Worm (Caenorhabditis elegans): ENCODE results near the gene gpa-11.

gpa-11 gene

ce11 chrII:4294189-4294588, 47.2 kb downstream of the gpa-11 start:
- TF ChIP-seq ceh-63 (GFP tag; optimal IDR thresholded peaks at IDR 0.05): no peak
- peak; percentile 24 for TF ChIP-seq blmp-1 (tag; optimal IDR thresholded peaks at IDR 0.05)
- TF ChIP-seq efl-1 (optimal IDR thresholded peaks at IDR 0.05): no peak
- peak in 1 of 2 experiments; percentile 80 for TF ChIP-seq efl-1 (GFP tag; optimal IDR thresholded peaks at IDR 0.05 in 1 of 2)
- TF ChIP-seq grh-1 (GFP tag; IDR thresholded peaks at IDR 0.05): no peak
- peak; percentile 20 for TF ChIP-seq lin-14 (GFP tag; optimal IDR thresholded peaks at IDR 0.05)

- TF ChIP-seq egl-27 (tag; optimal IDR thresholded peaks at IDR 0.05) (no peak), efl-1 (optimal IDR thresholded peaks at IDR 0.05) (no peak), efl-1 (GFP tag; optimal IDR thresholded peaks at IDR 0.05 in 1 of 2) (peak in 1 of 2 experiments; percentile 71)
These were observed 47.8 kb downstream of the gpa-11 start, which contains the start of gene rml-4 for ce11 chrII:4294801-4295200. TSS of gene rml-4 (plus strand) at chrII:4295101.

DNA sequence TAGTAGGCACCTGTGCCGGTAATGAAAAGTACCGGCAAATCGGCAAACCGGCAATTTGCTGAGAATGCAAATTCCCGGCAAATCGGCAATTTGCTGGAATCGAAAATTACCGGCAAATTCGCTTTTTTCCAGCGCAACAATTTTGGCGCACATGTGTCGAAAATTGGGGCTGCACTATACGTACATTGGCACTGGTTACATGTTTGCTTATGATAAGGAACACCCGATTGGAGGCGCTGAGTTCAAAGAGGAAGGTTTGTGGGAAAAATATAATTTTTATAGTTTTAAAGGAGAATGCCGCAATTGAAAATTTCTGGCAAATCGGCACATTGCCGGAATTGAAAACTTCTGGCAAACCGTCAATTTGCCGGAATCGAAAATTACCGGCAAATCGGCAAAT, 50.3 kb downstream of the gpa-11 start:
- TF ChIP-seq unc-86 (tag; optimal IDR thresholded peaks at IDR 0.05) (no peak), hlh-4 (tag; optimal IDR thresholded peaks at IDR 0.05) (no peak), dpl-1 (GFP tag; optimal IDR thresholded peaks at IDR 0.05) (no peak), elt-2 (tag; optimal IDR thresholded peaks at IDR 0.05) (peak; percentile 63)

- peak; percentile 97 for TF ChIP-seq C04F5.9 (tag; optimal IDR thresholded peaks at IDR 0.05)
- peak; percentile 85 for TF ChIP-seq nhr-237 (tag; optimal IDR thresholded peaks at IDR 0.05)
- TF ChIP-seq efl-1 (optimal IDR thresholded peaks at IDR 0.05): peak; percentile 93 to 95
- TF ChIP-seq efl-1 (GFP tag; optimal IDR thresholded peaks at IDR 0.05 in 1 of 2): peak; percentile 84 to 99
- TF ChIP-seq nhr-76 (tag; optimal IDR thresholded peaks at IDR 0.05): peak; percentile 65
- TF ChIP-seq sup-37 (GFP tag; optimal IDR thresholded peaks at IDR 0.05): peak; percentile 93
- peak; percentile 99 for TF ChIP-seq elt-2 (tag; optimal IDR thresholded peaks at IDR 0.05)
- TF ChIP-seq snu-23 (GFP tag; optimal IDR thresholded peaks at IDR 0.05): peak; percentile 99
- peak; percentile 98 for TF ChIP-seq fkh-8 (tag; optimal IDR thresholded peaks at IDR 0.05)
- TF ChIP-seq nhr-71 (tag; optimal IDR thresholded peaks at IDR 0.05): peak; percentile 98
- TF ChIP-seq mef-2 (tag; optimal IDR thresholded peaks at IDR 0.05): peak; percentile 34
- peak; percentile 78 for TF ChIP-seq snpc-4 (tag; optimal IDR thresholded peaks at IDR 0.05)
- peak; percentile 70 for TF ChIP-seq hpl-2 (GFP tag; optimal IDR thresholded peaks at IDR 0.05)
- TF ChIP-seq unc-130 (tag; optimal IDR thresholded peaks at IDR 0.05): peak; percentile 92
- peak; percentile 78 for TF ChIP-seq ama-1 (optimal IDR thresholded peaks at IDR 0.05)
- TF ChIP-seq xbp-1 (tag; optimal IDR thresholded peaks at IDR 0.05): peak; percentile 98
- no peak for TF ChIP-seq ets-5 (GFP tag; IDR thresholded peaks at IDR 0.05)
- peak; percentile 98 for TF ChIP-seq nhr-47 (tag; optimal IDR thresholded peaks at IDR 0.05)
- peak; percentile 85 for TF ChIP-seq ceh-63 (GFP tag; optimal IDR thresholded peaks at IDR 0.05)
- peak; percentile 98 for TF ChIP-seq lir-3 (tag; optimal IDR thresholded peaks at IDR 0.05; ENCODE audit: poor library complexity)
- TF ChIP-seq unc-98 (GFP tag; IDR thresholded peaks at IDR 0.05): peak; percentile 94
- TF ChIP-seq fos-1 (tag; optimal IDR thresholded peaks at IDR 0.05): peak; percentile 93
- peak; percentile 88 to 91 for TF ChIP-seq lin-35 (GFP tag; optimal IDR thresholded peaks at IDR 0.05)
- TF ChIP-seq fkh-10 (GFP tag; optimal IDR thresholded peaks at IDR 0.05): peak; percentile 91
- TF ChIP-seq isw-1 (GFP tag; IDR thresholded peaks at IDR 0.05): peak; percentile 98
- peak; percentile 68 for TF ChIP-seq aly-2 (tag; optimal IDR thresholded peaks at IDR 0.05)
- peak; percentile 68 for TF ChIP-seq unc-62 (GFP tag; optimal IDR thresholded peaks at IDR 0.05)
- peak; percentile 92 for TF ChIP-seq zag-1 (tag; optimal IDR thresholded peaks at IDR 0.05)
- peak; percentile 93 for TF ChIP-seq jun-1 (tag; optimal IDR thresholded peaks at IDR 0.05)
- TF ChIP-seq nhr-77 (tag; optimal IDR thresholded peaks at IDR 0.05): peak; percentile 95
- peak; percentile 99 for TF ChIP-seq fkh-4 (tag; optimal IDR thresholded peaks at IDR 0.05; ENCODE audit: borderline replicate concordance)
- peak; percentile 98 for TF ChIP-seq nhr-90 (tag; optimal IDR thresholded peaks at IDR 0.05; ENCODE audit: poor library complexity)
- TF ChIP-seq pax-3 (tag; optimal IDR thresholded peaks at IDR 0.05): peak; percentile 96
- TF ChIP-seq nhr-20 (tag; optimal IDR thresholded peaks at IDR 0.05): peak; percentile 97
- TF ChIP-seq swsn-7 (tag; optimal IDR thresholded peaks at IDR 0.05): peak; percentile 96
- peak; percentile 97 for TF ChIP-seq nhr-19 (GFP tag; conservative IDR thresholded peaks at IDR 0.05)
- TF ChIP-seq sptf-1 (tag; optimal IDR thresholded peaks at IDR 0.05): no peak
- TF ChIP-seq mab-9 (GFP tag; IDR thresholded peaks at IDR 0.05): peak; percentile 98
- TF ChIP-seq F16B12.6 (tag; optimal IDR thresholded peaks at IDR 0.05): peak; percentile 71
- peak; percentile 98 for TF ChIP-seq dsc-1 (tag; optimal IDR thresholded peaks at IDR 0.05)
These were observed 52.3 kb downstream of the gpa-11 start, which contains the start of gene sco-1 for ce11 chrII:4299227-4299703. TSS of gene sco-1 (plus strand) at chrII:4299653.

Measured in whole organism, L1 larva.